Worm (Caenorhabditis elegans): Measurements from ENCODE around the gene Y40B10A.9.
"Not testable (repeated sequence)": the region's sequence is repeated elsewhere in the genome, so short reads cannot be mapped to it uniquely, and the experiment has no call there.

The Y40B10A.9 gene

DNA sequence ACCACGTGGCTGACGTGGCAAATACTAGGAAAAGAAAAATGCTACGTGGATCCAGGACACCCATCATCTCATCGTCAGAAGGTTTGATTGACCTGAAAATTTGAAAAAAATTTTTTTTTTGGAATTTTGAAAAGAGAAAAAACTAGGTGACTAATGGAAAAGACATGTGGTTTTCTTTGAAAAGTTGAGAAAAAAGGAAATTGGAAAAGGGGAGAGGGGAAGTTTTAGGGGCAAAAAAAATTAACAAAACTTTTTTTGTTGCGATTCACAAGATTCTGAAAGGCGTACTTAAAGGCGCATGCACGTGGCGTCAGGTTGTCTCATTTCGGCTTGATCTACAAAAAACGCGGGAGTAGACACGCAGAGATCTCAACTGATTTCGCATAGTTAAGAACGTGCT, at the start of gene Y40B10A.9:
TSS of gene Y40B10A.9 (minus strand) at position 101 of the 400 bp plus-strand sequence.
- TF ChIP-seq unc-62 (GFP tag; optimal IDR thresholded peaks at IDR 0.05) = no peak

ce11 chrV:2121910-2122362, 49.2 kb upstream of the Y40B10A.9 start, which contains the start of gene F22F7.8:
F22F7.8 (minus strand) TSS chrV:2121960.
- TF ChIP-seq unc-62 (GFP tag; optimal IDR thresholded peaks at IDR 0.05) = no peak

ce11 chrV:2119529-2119928, 46.8 kb upstream of the Y40B10A.9 start, which contains the start of gene F22F7.11:
F22F7.11 (plus strand) TSS chrV:2119829.
- no peak for TF ChIP-seq unc-62 (GFP tag; optimal IDR thresholded peaks at IDR 0.05)

DNA sequence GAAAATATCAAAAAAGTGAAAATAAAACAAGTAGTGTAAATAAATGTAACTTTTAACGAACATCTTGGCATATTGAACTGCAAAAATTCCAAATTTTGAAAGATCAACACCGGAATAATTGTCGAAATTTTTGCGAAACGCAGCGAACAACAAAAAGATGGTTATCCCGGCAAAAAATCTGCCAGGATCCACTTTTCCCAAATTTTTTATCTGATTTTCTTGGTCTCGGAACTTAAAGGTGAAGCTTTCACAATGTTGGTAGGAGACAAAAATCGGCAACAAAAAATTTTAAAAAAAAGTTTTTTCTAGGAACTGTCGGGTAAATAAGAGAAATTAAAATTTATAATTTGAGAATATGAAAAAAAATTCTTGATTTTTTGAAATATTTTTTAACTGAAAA, 45.9 kb upstream of the Y40B10A.9 start, which contains the start of gene bgnt-1.2:
TSS of gene bgnt-1.2 (minus strand) at position 101 of the 400 bp plus-strand sequence.
- TF ChIP-seq unc-62 (GFP tag; optimal IDR thresholded peaks at IDR 0.05) = no peak

ce11 chrV:2110368-2110767, 37.7 kb upstream of the Y40B10A.9 start, which contains the start of gene F22F7.3:
F22F7.3 (plus strand) TSS chrV:2110668.
- no peak for TF ChIP-seq unc-62 (GFP tag; optimal IDR thresholded peaks at IDR 0.05)

DNA sequence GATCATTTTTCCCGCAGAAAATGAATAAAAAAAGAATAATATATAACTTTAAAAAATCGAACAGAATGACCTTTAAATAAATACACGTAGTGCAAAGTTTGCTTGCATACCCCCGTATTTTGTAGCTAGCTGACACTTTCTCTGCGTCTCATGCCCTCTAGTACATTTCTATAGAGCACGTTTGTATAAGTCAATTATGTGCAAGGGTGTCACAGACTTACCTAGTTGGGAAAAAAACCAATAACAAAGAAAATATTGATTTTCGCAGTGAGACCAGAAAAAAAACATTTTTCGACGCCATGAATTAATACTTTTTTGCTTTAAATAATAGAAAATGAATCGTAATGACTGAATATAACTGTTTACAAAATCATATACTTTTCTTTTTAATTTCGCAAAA, 36.6 kb upstream of the Y40B10A.9 start, which contains the start of gene ckb-4:
TSS of gene ckb-4 (minus strand) at position 140 of the 400 bp plus-strand sequence.
- no peak for TF ChIP-seq unc-62 (GFP tag; optimal IDR thresholded peaks at IDR 0.05)

DNA sequence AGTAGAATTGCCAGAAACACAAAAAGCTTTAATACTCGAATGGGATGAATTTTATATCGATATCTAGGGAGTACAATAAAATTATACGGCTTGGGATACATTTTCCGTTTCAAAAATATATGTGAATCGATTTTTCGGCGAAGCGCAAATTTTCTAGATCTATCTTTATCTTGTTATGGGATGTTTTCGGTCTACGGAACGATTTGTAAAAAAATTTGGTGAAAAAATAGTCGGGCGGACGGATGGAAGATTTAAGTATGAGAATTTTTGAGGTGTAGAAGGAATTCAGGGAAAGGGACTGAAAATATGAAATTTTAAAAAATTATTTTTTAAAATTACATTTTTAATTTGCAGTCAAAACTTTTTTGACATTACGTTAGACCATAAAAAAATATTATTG, 33.3 kb upstream of the Y40B10A.9 start, which contains the start of gene F22F7.4:
TSS of gene F22F7.4 (minus strand) at position 101 of the 400 bp plus-strand sequence.
- TF ChIP-seq unc-62 (GFP tag; optimal IDR thresholded peaks at IDR 0.05) = no peak

DNA sequence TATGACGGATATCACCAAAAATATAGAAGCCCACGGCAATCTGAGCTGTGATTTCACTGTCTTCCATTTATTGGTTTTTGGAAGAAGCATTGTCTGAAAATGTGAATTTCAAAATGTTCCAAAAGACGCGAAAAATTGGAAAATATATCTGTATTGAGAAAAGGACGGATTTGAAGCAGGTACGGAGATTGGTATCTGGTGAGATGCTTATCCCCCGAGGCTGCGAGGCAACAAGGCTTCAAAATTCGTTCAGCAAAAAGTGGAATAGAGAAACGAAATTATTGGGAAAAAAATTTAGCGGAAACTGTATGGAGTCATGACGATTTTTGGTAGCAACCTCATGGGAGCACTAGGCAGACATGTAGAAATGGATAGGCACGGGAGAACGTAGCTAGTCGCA, 30.4 kb upstream of the Y40B10A.9 start, which contains the start of gene F36F12.1:
TSS of gene F36F12.1 (minus strand) at position 101 of the 400 bp plus-strand sequence.
- TF ChIP-seq unc-62 (GFP tag; optimal IDR thresholded peaks at IDR 0.05) = no peak

DNA sequence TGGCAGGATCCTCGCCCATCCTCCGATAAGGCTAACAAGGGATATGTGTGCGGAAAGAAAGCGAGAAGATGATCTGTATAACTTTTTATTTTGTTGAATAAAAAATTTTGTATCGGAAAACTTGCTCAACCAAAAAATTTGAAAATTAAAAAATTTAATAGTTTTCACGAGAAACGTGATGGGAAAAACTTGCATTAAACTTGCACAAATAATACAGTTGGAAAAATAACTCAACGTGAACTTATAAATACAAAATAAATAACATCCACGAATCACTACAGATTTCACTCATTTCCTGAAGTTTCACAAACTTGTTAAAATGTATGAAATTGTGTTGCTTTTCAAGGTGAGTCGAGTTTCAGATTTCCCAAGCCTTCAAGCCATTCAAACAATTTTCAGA, 26.3 kb upstream of the Y40B10A.9 start, which contains the start of gene F36F12.7:
TSS of gene F36F12.7 (plus strand) at position 301 of the 400 bp plus-strand sequence.
- TF ChIP-seq unc-62 (GFP tag; optimal IDR thresholded peaks at IDR 0.05) = no peak

- no peak for TF ChIP-seq unc-62 (GFP tag; optimal IDR thresholded peaks at IDR 0.05)
Measured at ce11 chrV:2097653-2098052, 24.9 kb upstream of the Y40B10A.9 start, which contains the start of gene clec-208. clec-208 (plus strand) TSS chrV:2097953.

DNA sequence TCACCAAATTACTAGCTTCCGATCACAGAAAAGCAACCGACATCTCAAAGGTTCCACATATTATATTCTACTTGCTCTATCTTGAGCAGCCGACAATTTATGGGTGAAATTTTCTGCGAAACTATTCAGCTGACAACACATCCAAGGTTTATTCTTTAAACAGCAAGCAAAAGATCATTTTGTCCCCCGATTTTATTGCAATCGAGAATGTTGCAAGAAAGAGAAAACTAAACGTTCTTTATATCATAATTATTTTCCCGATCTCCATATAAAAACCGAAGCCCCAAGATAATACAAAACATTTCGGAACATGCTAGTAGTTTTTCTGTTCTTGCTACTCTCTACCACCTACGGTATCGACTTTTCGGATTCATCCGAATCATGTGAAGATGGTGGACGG, 23.1 kb upstream of the Y40B10A.9 start, which contains the start of gene clec-207:
TSS of gene clec-207 (plus strand) at position 301 of the 400 bp plus-strand sequence.
- TF ChIP-seq unc-62 (GFP tag; optimal IDR thresholded peaks at IDR 0.05) = no peak

DNA sequence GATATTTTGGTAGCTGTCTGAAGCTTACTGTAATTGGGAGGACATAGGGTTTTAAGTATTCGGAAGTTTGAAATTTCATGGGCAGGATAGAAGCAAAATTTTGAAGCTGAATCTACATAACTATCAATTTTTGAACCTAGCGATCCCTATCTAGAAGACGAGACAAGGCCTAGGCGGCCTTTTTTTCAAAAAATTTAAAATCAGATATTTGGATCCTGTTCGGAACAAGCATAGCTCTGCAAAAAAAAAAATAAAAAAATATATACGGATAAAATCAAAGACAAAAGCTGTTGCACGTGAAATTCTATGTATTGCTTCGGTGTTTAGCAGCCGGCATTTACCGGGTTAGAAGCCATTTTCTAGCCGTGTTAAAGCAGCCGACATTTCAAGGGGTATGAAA, 22.5 kb upstream of the Y40B10A.9 start, which contains the start of gene F36F12.2:
TSS of gene F36F12.2 (minus strand) at position 101 of the 400 bp plus-strand sequence.
- TF ChIP-seq unc-62 (GFP tag; optimal IDR thresholded peaks at IDR 0.05) = no peak

DNA sequence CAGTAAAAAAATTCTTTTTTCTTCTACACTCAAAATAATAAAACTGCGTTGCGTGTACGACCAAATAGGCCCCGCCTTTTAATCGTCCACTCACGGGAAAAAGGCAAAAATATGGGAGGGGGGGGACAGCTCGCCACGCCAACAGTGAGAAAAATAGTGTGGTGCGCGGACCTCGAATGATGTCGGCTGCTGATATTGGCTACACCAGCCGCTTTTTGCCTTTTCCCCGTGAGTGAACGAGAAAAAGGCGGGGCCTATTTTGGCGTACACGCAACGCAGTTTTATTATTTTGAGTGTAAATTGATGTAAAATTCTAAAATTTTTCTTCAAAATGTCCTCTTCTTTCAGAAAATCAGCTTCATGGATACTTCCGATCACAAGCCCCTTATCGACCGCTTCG, 17.6 kb upstream of the Y40B10A.9 start, which contains the start of gene ztf-28:
TSS of gene ztf-28 (plus strand) at position 349 of the 400 bp plus-strand sequence.
- TF ChIP-seq unc-62 (GFP tag; optimal IDR thresholded peaks at IDR 0.05) = not testable (repeated sequence)

DNA sequence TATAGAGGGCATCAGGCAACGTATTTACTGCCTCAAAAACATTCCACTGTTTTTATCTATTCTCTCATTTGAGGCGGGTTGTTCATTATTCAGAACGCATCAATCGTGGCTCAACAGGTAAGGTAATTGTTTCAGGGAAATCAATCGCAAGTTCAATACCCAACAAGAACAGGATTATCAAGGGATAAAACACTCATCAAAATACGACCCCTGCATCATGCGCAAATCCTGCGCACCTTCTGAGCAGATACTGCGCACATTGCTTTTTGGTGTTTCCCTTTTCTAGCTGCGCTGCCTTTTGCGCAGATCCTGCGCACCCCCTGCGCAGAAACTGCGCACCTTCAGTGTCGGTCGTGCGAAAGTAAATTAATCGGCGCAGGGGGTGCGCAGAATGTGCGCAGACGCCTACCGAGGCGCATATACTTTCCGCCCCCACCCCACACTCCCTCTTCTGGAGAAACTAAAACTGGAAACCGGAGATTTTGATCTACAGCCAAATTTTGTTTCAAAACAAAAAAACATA, 13.1 kb upstream of the Y40B10A.9 start, which contains the start of gene F36F12.3:
TSS of gene F36F12.3 (plus strand) at position 51 of the 523 bp plus-strand sequence.
- TF ChIP-seq unc-62 (GFP tag; optimal IDR thresholded peaks at IDR 0.05) = not testable (repeated sequence)

DNA sequence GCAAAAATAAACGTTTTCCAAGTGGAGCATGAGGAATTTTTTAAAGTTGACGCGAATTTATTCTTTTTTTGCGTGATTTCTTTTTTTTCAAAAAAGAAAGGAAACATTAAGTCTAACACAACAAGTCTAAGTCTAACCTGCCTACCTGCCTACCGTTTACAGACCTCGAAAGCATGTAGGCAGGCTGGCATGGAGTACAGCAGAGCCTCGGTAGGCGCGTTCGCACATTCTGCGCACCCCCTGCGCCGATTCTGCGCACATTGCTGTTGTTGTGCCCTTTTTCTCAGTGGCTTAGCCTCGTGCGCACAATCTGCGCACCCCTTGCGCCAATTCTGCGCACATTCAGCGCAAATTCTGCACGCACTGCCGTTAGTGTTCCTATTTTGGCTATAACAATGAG, 11.2 kb upstream of the Y40B10A.9 start:
- TF ChIP-seq unc-62 (GFP tag; optimal IDR thresholded peaks at IDR 0.05) = no peak

- TF ChIP-seq unc-62 (GFP tag; optimal IDR thresholded peaks at IDR 0.05) = no peak
Measured at ce11 chrV:2081894-2082293, 9.2 kb upstream of the Y40B10A.9 start.

ce11 chrV:2081269-2081668, 8.6 kb upstream of the Y40B10A.9 start:
- no peak for TF ChIP-seq unc-62 (GFP tag; optimal IDR thresholded peaks at IDR 0.05)
